Worm (Caenorhabditis elegans): Measurements from ENCODE around the gene hpo-34.

Gene hpo-34

ce11 chrX:11533543-11534003 lies 14.7 kb upstream of the hpo-34 start, which contains the start of gene C35C5.8:
Gene C35C5.8 (plus strand): TSS chrX:11533593.
- TF ChIP-seq mdl-1 (tag; optimal IDR thresholded peaks at IDR 0.05): peak in 1 of 2 experiments; percentile 17
- no peak for TF ChIP-seq zip-2 (tag; optimal IDR thresholded peaks at IDR 0.05)
- TF ChIP-seq daf-19 (GFP tag; conservative IDR thresholded peaks at IDR 0.05): no peak
- peak; percentile 18 for TF ChIP-seq hlh-11 (tag; optimal IDR thresholded peaks at IDR 0.05)
- TF ChIP-seq ceh-32 (tag; optimal IDR thresholded peaks at IDR 0.05; ENCODE audit: poor library complexity): no peak
- peak; percentile 4 for TF ChIP-seq mxl-3 (GFP tag; optimal IDR thresholded peaks at IDR 0.05)
- no peak for TF ChIP-seq skn-1 (tag; optimal IDR thresholded peaks at IDR 0.05)
- peak; percentile 36 for TF ChIP-seq dmd-6 (GFP tag; IDR thresholded peaks at IDR 0.05)
- TF ChIP-seq nhr-28 (tag; optimal IDR thresholded peaks at IDR 0.05): peak; percentile 77
- TF ChIP-seq snpc-1.2 (GFP tag; IDR thresholded peaks at IDR 0.05): no peak
- TF ChIP-seq unc-62 (GFP tag; optimal IDR thresholded peaks at IDR 0.05 in 1 of 2): peak in 1 of 2 experiments; percentile 71
- TF ChIP-seq unc-62 (tag; optimal IDR thresholded peaks at IDR 0.05): no peak
- TF ChIP-seq Y75B8A.6 (GFP tag; IDR thresholded peaks at IDR 0.05): no peak

DNA sequence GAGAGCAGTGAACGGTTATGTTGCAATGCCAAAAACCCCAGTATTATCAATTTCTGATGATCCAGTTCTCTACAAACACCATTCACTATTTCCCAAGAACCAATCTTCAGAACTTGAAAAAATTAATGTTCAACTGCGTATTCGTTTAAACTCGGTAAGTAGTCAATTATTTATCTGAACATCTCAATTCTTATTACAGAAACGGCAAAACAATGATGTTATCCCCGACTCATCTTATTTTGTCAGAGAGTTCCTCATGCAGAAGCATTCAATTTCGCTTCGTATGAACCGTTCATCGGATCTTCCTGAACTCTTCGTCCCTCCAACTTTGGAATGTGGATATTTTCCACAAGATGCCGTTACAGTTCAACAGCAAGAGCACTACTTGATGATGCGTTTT lies 4.8 kb upstream of the hpo-34 start:
- TF ChIP-seq zip-11 (GFP tag; IDR thresholded peaks at IDR 0.05): no peak
- TF ChIP-seq zag-1 (tag; optimal IDR thresholded peaks at IDR 0.05): no peak
- TF ChIP-seq dmd-9 (GFP tag; IDR thresholded peaks at IDR 0.05): no peak
- TF ChIP-seq saeg-2 (GFP tag; IDR thresholded peaks at IDR 0.05): no peak
- no peak for TF ChIP-seq zip-2 (tag; optimal IDR thresholded peaks at IDR 0.05)
- TF ChIP-seq unc-62 (GFP tag; optimal IDR thresholded peaks at IDR 0.05 in 1 of 2): peak in 1 of 2 experiments; percentile 91
- TF ChIP-seq unc-62 (tag; optimal IDR thresholded peaks at IDR 0.05): no peak
- TF ChIP-seq duxl-1 (tag; optimal IDR thresholded peaks at IDR 0.05; ENCODE audit: poor library complexity): no peak

- TF ChIP-seq zip-2 (tag; optimal IDR thresholded peaks at IDR 0.05) (peak; percentile 63), ZK337.2 (GFP tag; IDR thresholded peaks at IDR 0.05) (no peak), php-3 (GFP tag; IDR thresholded peaks at IDR 0.05) (peak; percentile 50; the same call in 1 of the 2 replicates), dpl-1 (GFP tag; optimal IDR thresholded peaks at IDR 0.05) (peak; percentile 39), pha-4 (GFP tag; IDR thresholded peaks at IDR 0.05) (no peak; the same call in none of the 2 replicates), pha-4 (tag; optimal IDR thresholded peaks at IDR 0.05) (peak; percentile 83), lin-13 (GFP tag; optimal IDR thresholded peaks at IDR 0.05) (peak; percentile 79), jun-1 (tag; optimal IDR thresholded peaks at IDR 0.05) (peak; percentile 50), madf-9 (GFP tag; conservative IDR thresholded peaks at IDR 0.05) (peak; percentile 26; the same call in 1 of the 2 replicates), unc-39 (tag; optimal IDR thresholded peaks at IDR 0.05) (no peak), ZK546.5 (tag; optimal IDR thresholded peaks at IDR 0.05) (no peak), lsy-2 (tag; optimal IDR thresholded peaks at IDR 0.05) (peak in 1 of 2 experiments; percentile 55), daf-12 (tag; optimal IDR thresholded peaks at IDR 0.05) (no peak), nhr-102 (tag; optimal IDR thresholded peaks at IDR 0.05) (peak; percentile 91), lin-29 (GFP tag; IDR thresholded peaks at IDR 0.05) (no peak), Y5F2A.4 (GFP tag; optimal IDR thresholded peaks at IDR 0.05) (no peak), ctbp-1 (GFP tag; IDR thresholded peaks at IDR 0.05) (peak; percentile 53; the same call in 1 of the 2 replicates), ces-1 (GFP tag; optimal IDR thresholded peaks at IDR 0.05) (no peak), dmd-6 (GFP tag; IDR thresholded peaks at IDR 0.05) (peak; percentile 68), saeg-2 (GFP tag; IDR thresholded peaks at IDR 0.05) (0 out of 2 replicates have a peak, but pooled peaks have one; percentile 66), duxl-1 (tag; optimal IDR thresholded peaks at IDR 0.05; ENCODE audit: poor library complexity) (peak; percentile 87), ceh-20 (GFP tag; IDR thresholded peaks at IDR 0.05) (peak; percentile 66), cey-2 (tag; optimal IDR thresholded peaks at IDR 0.05; ENCODE audit: borderline replicate concordance, insufficient read depth) (no peak), daf-19 (GFP tag; conservative IDR thresholded peaks at IDR 0.05) (no peak), hmg-1.1 (GFP tag; IDR thresholded peaks at IDR 0.05) (peak; percentile 90), hlh-11 (tag; optimal IDR thresholded peaks at IDR 0.05) (peak; percentile 87), nhr-11 (tag; optimal IDR thresholded peaks at IDR 0.05) (peak; percentile 75), lin-39 (tag; optimal IDR thresholded peaks at IDR 0.05) (no peak), R02D3.7 (tag; optimal IDR thresholded peaks at IDR 0.05) (no peak), zip-11 (GFP tag; IDR thresholded peaks at IDR 0.05) (no peak), F37D6.2 (tag; optimal IDR thresholded peaks at IDR 0.05) (peak; percentile 77), lin-15B (tag; optimal IDR thresholded peaks at IDR 0.05) (no peak), vab-7 (GFP tag; IDR thresholded peaks at IDR 0.05) (peak; percentile 53; the same call in 1 of the 2 replicates), pqm-1 (tag; optimal IDR thresholded peaks at IDR 0.05) (no peak)
Observed at ce11 chrX:11522058-11522757, 3.3 kb upstream of the hpo-34 start, which contains the start of gene sdc-2. Gene sdc-2 (plus strand): TSS chrX:11522707.

Measured in whole organism, L4 larva.